Worm (Caenorhabditis elegans) whole organism, midembryonic: Measurements from ENCODE around the gene F42D1.4.

Source experiments
- T22C8.4 ChIP-seq: fragments of 200-800 bp; sonication (Bioruptor generic); IDR thresholded peaks from 2 replicates; pipeline ENCODE4 v1.3.6; 2022; ENCODE audit warnings: missing genetic modification characterization, missing compliant biosample characterization
- cog-1 ChIP-seq: sonication (generic microtip); optimal IDR thresholded peaks from 2 replicates; lab custom pipeline; 2016; ENCODE audit warnings: missing genetic modification characterization, missing compliant biosample characterization
- med-1 ChIP-seq: sonication (generic microtip); optimal IDR thresholded peaks from 2 replicates; lab custom pipeline; 2017; ENCODE audit warnings: missing genetic modification characterization, mild to moderate bottlenecking, missing compliant biosample characterization, antibody characterized with exemption, missing genetic modification reagents; ENCODE audit not compliant: insufficient read depth
- ref-1 ChIP-seq: fragments of 200-800 bp; sonication (Bioruptor generic); conservative IDR thresholded peaks from 2 replicates; pipeline ENCODE4 v1.3.6; 2022; ENCODE audit warnings: missing genetic modification reagents, missing genetic modification characterization, missing compliant biosample characterization
- tab-1 ChIP-seq: fragments of 200-800 bp; sonication (Bioruptor generic); IDR thresholded peaks from 2 replicates; pipeline ENCODE4 v1.3.6; 2022; ENCODE audit warnings: missing genetic modification characterization, missing compliant biosample characterization
- ztf-29 ChIP-seq: fragments of 200-800 bp; sonication (Bioruptor generic); IDR thresholded peaks from 2 replicates; pipeline ENCODE4 v1.3.6; 2022; ENCODE audit warnings: missing genetic modification reagents, missing genetic modification characterization, missing compliant biosample characterization

ce11 chrX:14797405-14797804 is 9.6 kb upstream of the F42D1.4 start:
- TF ChIP-seq ztf-29 (GFP tag; lab: Robert Waterston, UW) (no peak), tab-1 (GFP tag; lab: Robert Waterston, UW) (no peak), ref-1 (GFP tag; lab: Robert Waterston, UW) (no peak), T22C8.4 (GFP tag; lab: Robert Waterston, UW) (no peak), med-1 (GFP tag; lab: Kevin White, UChicago) (no peak), cog-1 (tag; lab: Kevin White, UChicago) (no peak)
